Fruit fly (Drosophila melanogaster) whole organism, prepupa: ENCODE results near the gene CG4660.

Experiments used
- Blimp-1 ChIP-seq: fragments of 200-800 bp; sonication (Bioruptor generic); optimal IDR thresholded peaks from 3 replicates; lab custom pipeline; 2017; ENCODE audit warnings: missing biosample characterization, missing genetic modification characterization, mild to moderate bottlenecking, moderate library complexity, missing genetic modification reagents
- CG10631 ChIP-seq: fragments of 200-800 bp; sonication (Bioruptor generic); optimal IDR thresholded peaks from 2 replicates; lab custom pipeline; 2016; ENCODE audit warnings: missing biosample characterization, missing genetic modification characterization
- CG10669 ChIP-seq: fragments of 200-800 bp; sonication (Bioruptor generic); optimal IDR thresholded peaks from 3 replicates; lab custom pipeline; 2018; ENCODE audit warnings: missing biosample characterization, mild to moderate bottlenecking, missing genetic modification characterization, moderate library complexity
- CG11294 ChIP-seq: fragments of 200-800 bp; sonication (Bioruptor generic); IDR thresholded peaks from 2 replicates; pipeline ENCODE4 v1.3.6; 2022; ENCODE audit warnings: missing biosample characterization, missing genetic modification characterization
- CG11902 ChIP-seq: fragments of 200-800 bp; sonication (Bioruptor generic); optimal IDR thresholded peaks from 3 replicates; lab custom pipeline; 2016; ENCODE audit warnings: missing biosample characterization, missing genetic modification characterization
- CG1621 ChIP-seq: fragments of 200-800 bp; sonication (Bioruptor generic); optimal IDR thresholded peaks from 3 replicates; lab custom pipeline; 2018; ENCODE audit warnings: missing biosample characterization, mild to moderate bottlenecking, missing genetic modification characterization
- CG16779 ChIP-seq: fragments of 200-800 bp; sonication (Bioruptor generic); optimal IDR thresholded peaks from 3 replicates; lab custom pipeline; 2017; ENCODE audit warnings: missing biosample characterization, mild to moderate bottlenecking, missing genetic modification characterization
- CG31627 ChIP-seq: fragments of 200-800 bp; sonication (Bioruptor generic); optimal IDR thresholded peaks from 3 replicates; lab custom pipeline; 2016; ENCODE audit warnings: missing biosample characterization, missing genetic modification characterization
- CG32006 ChIP-seq: fragments of 200-800 bp; sonication (Bioruptor generic); optimal IDR thresholded peaks from 3 replicates; lab custom pipeline; 2017; ENCODE audit warnings: missing biosample characterization, mild to moderate bottlenecking, missing genetic modification characterization
- CG34406 ChIP-seq: fragments of 200-800 bp; sonication (Bioruptor generic); optimal IDR thresholded peaks from 3 replicates; lab custom pipeline; 2016; ENCODE audit warnings: missing biosample characterization, missing genetic modification characterization
- CG3919 ChIP-seq: fragments of 200-800 bp; sonication (Bioruptor generic); optimal IDR thresholded peaks from 3 replicates; lab custom pipeline; 2016; ENCODE audit warnings: missing biosample characterization, missing genetic modification characterization
- CG4318 ChIP-seq: fragments of 200-800 bp; sonication (Bioruptor generic); optimal IDR thresholded peaks from 3 replicates; lab custom pipeline; 2017; ENCODE audit warnings: missing biosample characterization, mild to moderate bottlenecking, missing genetic modification characterization
- CG6163 ChIP-seq: fragments of 200-800 bp; sonication (Bioruptor generic); IDR thresholded peaks from 3 replicates; pipeline ENCODE4 v1.3.6; 2022; ENCODE audit warnings: missing biosample characterization, missing genetic modification characterization
- CG6276 ChIP-seq: fragments of 200-800 bp; sonication (Bioruptor generic); optimal IDR thresholded peaks from 2 replicates; lab custom pipeline; 2017; ENCODE audit warnings: missing biosample characterization, mild to moderate bottlenecking, missing genetic modification characterization
- CG6792 ChIP-seq: fragments of 200-800 bp; sonication (Bioruptor generic); optimal IDR thresholded peaks from 3 replicates; lab custom pipeline; 2016; ENCODE audit warnings: missing biosample characterization, missing genetic modification characterization
- CG6808 ChIP-seq: fragments of 200-800 bp; sonication (Bioruptor generic); optimal IDR thresholded peaks from 3 replicates; lab custom pipeline; 2017; ENCODE audit warnings: missing biosample characterization, missing genetic modification characterization, mild to moderate bottlenecking, moderate library complexity, missing genetic modification reagents
- CG6854 ChIP-seq: fragments of 200-800 bp; sonication (Bioruptor generic); optimal IDR thresholded peaks from 2 replicates; lab custom pipeline; 2017; ENCODE audit warnings: missing biosample characterization, mild to moderate bottlenecking, missing genetic modification characterization
- CG8119 ChIP-seq: fragments of 200-800 bp; sonication (Bioruptor generic); IDR thresholded peaks from 3 replicates; pipeline ENCODE4 v1.3.6; 2022; ENCODE audit warnings: missing biosample characterization, missing genetic modification characterization
- CG8319 ChIP-seq: fragments of 200-800 bp; sonication (Bioruptor generic); optimal IDR thresholded peaks from 3 replicates; lab custom pipeline; 2016; ENCODE audit warnings: missing biosample characterization, missing genetic modification characterization
- CG8632 ChIP-seq: fragments of 200-800 bp; sonication (Bioruptor generic); optimal IDR thresholded peaks from 3 replicates; lab custom pipeline; 2016; ENCODE audit warnings: missing biosample characterization, missing genetic modification characterization
- CG9139 ChIP-seq: fragments of 200-800 bp; sonication (Bioruptor generic); optimal IDR thresholded peaks from 3 replicates; lab custom pipeline; 2017; ENCODE audit warnings: missing biosample characterization, mild to moderate bottlenecking, missing genetic modification characterization
- Eip75B ChIP-seq: fragments of 200-800 bp; sonication (Bioruptor generic); optimal IDR thresholded peaks from 3 replicates; lab custom pipeline; 2016; ENCODE audit warnings: missing biosample characterization, missing genetic modification characterization
- Eip78C ChIP-seq: fragments of 200-800 bp; sonication (Bioruptor generic); peaks from one replicate; lab custom pipeline; 2016; ENCODE audit warnings: missing biosample characterization, missing genetic modification characterization
- Eip93F ChIP-seq: fragments of 200-800 bp; sonication (Bioruptor generic); optimal IDR thresholded peaks from 2 replicates; lab custom pipeline; 2016; ENCODE audit warnings: missing biosample characterization, mild to moderate bottlenecking, missing genetic modification characterization
- Ets21C ChIP-seq: fragments of 200-800 bp; sonication (Bioruptor generic); optimal IDR thresholded peaks from 3 replicates; lab custom pipeline; 2016; ENCODE audit warnings: missing biosample characterization, missing genetic modification characterization
- Ets96B ChIP-seq: fragments of 200-800 bp; optimal IDR thresholded peaks from 2 replicates; lab custom pipeline; 2019; ENCODE audit warnings: missing biosample characterization, mild to moderate bottlenecking, missing genetic modification characterization, moderate library complexity
- Gug ChIP-seq: fragments of 200-800 bp; sonication (Bioruptor generic); IDR thresholded peaks from 2 replicates; pipeline ENCODE4 v1.3.6; 2022; ENCODE audit warnings: missing biosample characterization, missing genetic modification characterization
- Hr38 ChIP-seq: sonication (Bioruptor generic); optimal IDR thresholded peaks from 2 replicates; lab custom pipeline; 2016; ENCODE audit warnings: missing biosample characterization, missing genetic modification characterization
- Hr39 ChIP-seq: fragments of 200-800 bp; sonication (Bioruptor generic); optimal IDR thresholded peaks from 2 replicates; lab custom pipeline; 2016; ENCODE audit warnings: missing biosample characterization, missing genetic modification characterization
- Hr4 ChIP-seq: fragments of 200-800 bp; sonication (Bioruptor generic); optimal IDR thresholded peaks from 3 replicates; lab custom pipeline; 2016; ENCODE audit warnings: missing biosample characterization, missing genetic modification characterization
- Lpt ChIP-seq: fragments of 200-800 bp; sonication (Bioruptor generic); optimal IDR thresholded peaks from 3 replicates; lab custom pipeline; 2016; ENCODE audit warnings: missing biosample characterization, missing genetic modification characterization
- Met ChIP-seq: fragments of 200-800 bp; sonication (Bioruptor generic); optimal IDR thresholded peaks from 3 replicates; lab custom pipeline; 2016; ENCODE audit warnings: missing biosample characterization, missing genetic modification characterization
- OdsH ChIP-seq: fragments of 200-800 bp; sonication (Bioruptor generic); optimal IDR thresholded peaks from 3 replicates; lab custom pipeline; 2016; ENCODE audit warnings: missing biosample characterization, missing genetic modification characterization
- Sox102F ChIP-seq: fragments of 200-800 bp; sonication (Bioruptor generic); optimal IDR thresholded peaks from 2 replicates; lab custom pipeline; 2016; ENCODE audit warnings: missing biosample characterization, mild to moderate bottlenecking, missing genetic modification characterization
- Sox15 ChIP-seq: fragments of 200-800 bp; sonication (Bioruptor generic); optimal IDR thresholded peaks from 3 replicates; lab custom pipeline; 2016; ENCODE audit warnings: missing biosample characterization, missing genetic modification characterization
- acj6 ChIP-seq: fragments of 200-800 bp; sonication (Bioruptor generic); optimal IDR thresholded peaks from 3 replicates; lab custom pipeline; 2016; ENCODE audit warnings: missing biosample characterization, missing genetic modification characterization
- cyc ChIP-seq: fragments of 200-800 bp; sonication (Bioruptor generic); optimal IDR thresholded peaks from 3 replicates; lab custom pipeline; 2016; ENCODE audit warnings: missing biosample characterization, missing genetic modification characterization
- dac ChIP-seq: fragments of 200-800 bp; sonication (Bioruptor generic); optimal IDR thresholded peaks from 2 replicates; lab custom pipeline; 2017; ENCODE audit warnings: missing biosample characterization, mild to moderate bottlenecking, missing genetic modification characterization
- dsx ChIP-seq: fragments of 200-800 bp; optimal IDR thresholded peaks from 3 replicates; lab custom pipeline; 2019; ENCODE audit warnings: missing biosample characterization, mild to moderate bottlenecking, missing genetic modification characterization, moderate library complexity; ENCODE audit not compliant: poor library complexity, severe bottlenecking
- eg ChIP-seq: fragments of 200-800 bp; sonication (Bioruptor generic); IDR thresholded peaks from 3 replicates; pipeline ENCODE4 v1.3.6; 2022; ENCODE audit warnings: missing biosample characterization, missing genetic modification characterization
- esn ChIP-seq: fragments of 200-800 bp; sonication (Bioruptor generic); optimal IDR thresholded peaks from 2 replicates; lab custom pipeline; 2016; ENCODE audit warnings: missing biosample characterization, mild to moderate bottlenecking, missing genetic modification characterization, moderate library complexity
- fd59A ChIP-seq: fragments of 200-800 bp; sonication (Bioruptor generic); optimal IDR thresholded peaks from 2 replicates; lab custom pipeline; 2017; ENCODE audit warnings: missing biosample characterization, mild to moderate bottlenecking, missing genetic modification characterization, missing genetic modification reagents
- fd85E ChIP-seq: fragments of 200-800 bp; sonication (Bioruptor generic); optimal IDR thresholded peaks from 3 replicates; lab custom pipeline; 2016; ENCODE audit warnings: missing biosample characterization, missing genetic modification characterization
- net ChIP-seq: fragments of 200-800 bp; sonication (Bioruptor generic); optimal IDR thresholded peaks from 3 replicates; lab custom pipeline; 2016; ENCODE audit warnings: missing biosample characterization, missing genetic modification characterization
- spab ChIP-seq: fragments of 200-800 bp; sonication (Bioruptor generic); optimal IDR thresholded peaks from 2 replicates; lab custom pipeline; 2017; ENCODE audit warnings: missing biosample characterization, mild to moderate bottlenecking, missing genetic modification characterization, missing genetic modification reagents
- ss ChIP-seq, 2 experiments: fragments of 200-800 bp; sonication (Bioruptor generic); optimal IDR thresholded peaks; 2 replicates in 1 of 2; 3 replicates in 1 of 2; lab custom pipeline; 2017 to 2018; ENCODE audit warnings: mild to moderate bottlenecking in 2 of 2, missing biosample characterization in 2 of 2, missing genetic modification characterization in 2 of 2, moderate library complexity in 1 of 2
- svp ChIP-seq: fragments of 200-800 bp; sonication (Bioruptor generic); peaks from one replicate; lab custom pipeline; 2016; ENCODE audit warnings: missing biosample characterization, missing genetic modification characterization
- topi ChIP-seq: fragments of 200-800 bp; sonication (Bioruptor generic); optimal IDR thresholded peaks from 3 replicates; lab custom pipeline; 2016; ENCODE audit warnings: missing biosample characterization, missing genetic modification characterization
- vri ChIP-seq: fragments of 200-800 bp; sonication (Bioruptor generic); optimal IDR thresholded peaks from 3 replicates; lab custom pipeline; 2016; ENCODE audit warnings: missing biosample characterization, mild to moderate bottlenecking, missing genetic modification characterization

CG4660 gene

DNA sequence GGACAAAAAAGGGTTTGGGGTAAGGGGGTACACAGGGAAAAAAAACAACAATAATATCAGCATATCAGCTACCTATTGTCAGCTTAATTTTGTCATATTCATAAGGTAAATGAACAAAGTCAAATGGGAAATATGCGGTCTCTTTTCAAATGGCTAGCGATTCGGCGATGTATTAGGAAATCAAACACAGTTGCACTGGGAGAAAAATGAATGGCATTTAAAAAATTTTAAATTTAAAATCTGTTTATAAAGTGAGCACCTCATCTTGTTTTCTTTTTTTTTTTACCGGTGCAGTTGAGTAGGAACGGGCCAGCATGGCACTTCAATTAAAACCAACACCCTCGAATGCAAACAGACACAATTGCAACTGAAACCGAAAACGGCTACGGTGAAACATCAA, 27.1 kb downstream of the CG4660 start (continued):
- no peak for TF ChIP-seq Gug
- no peak for TF ChIP-seq Ets21C (GFP tag; lab: Kevin White, UChicago)
- TF ChIP-seq CG6163 (GFP tag; lab: Robert Waterston, UW): peak; percentile 35; the same call in 1 of the 3 replicates
- TF ChIP-seq cyc (GFP tag; lab: Kevin White, UChicago): no peak
- TF ChIP-seq Hr39: no peak
- no peak for TF ChIP-seq ss (GFP tag; optimal IDR thresholded peaks at IDR 0.05; lab: Kevin White, UChicago)
- no peak for TF ChIP-seq CG6808
- no peak for TF ChIP-seq topi
- TF ChIP-seq fd85E (GFP tag; lab: Kevin White, UChicago): no peak
- TF ChIP-seq CG3919 (GFP tag; lab: Kevin White, UChicago): no peak
- TF ChIP-seq eg: peak; percentile 32; the same call in 1 of the 3 replicates
- TF ChIP-seq acj6 (GFP tag; lab: Kevin White, UChicago): no peak
- TF ChIP-seq CG32006: peak; percentile 44
- no peak for TF ChIP-seq spab (GFP tag; lab: Kevin White, UChicago)
- TF ChIP-seq, all 60 proteins: peak for 13

DNA sequence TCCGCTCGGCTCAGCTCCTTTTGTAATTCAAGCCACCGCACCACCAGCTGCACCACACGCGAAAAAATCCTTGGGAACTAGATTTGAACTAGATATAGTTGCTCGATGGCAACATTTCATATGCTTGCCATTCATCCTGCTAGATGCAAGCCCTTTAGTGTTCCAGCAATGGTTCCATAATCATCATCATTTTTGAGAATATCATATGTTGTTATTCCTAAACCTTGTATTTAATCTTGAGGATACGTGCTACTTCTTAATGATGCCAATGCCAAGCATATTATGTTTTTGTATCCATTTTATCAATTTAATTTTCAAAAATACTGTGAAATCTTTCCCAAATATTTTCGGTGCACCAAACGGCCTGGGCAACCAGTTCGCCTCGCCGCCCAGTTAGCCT, 28.3 kb downstream of the CG4660 start:
- TF ChIP-seq CG10669 (GFP tag; lab: Kevin White, UChicago): no peak
- TF ChIP-seq CG11902 (GFP tag; lab: Kevin White, UChicago): no peak
- no peak for TF ChIP-seq Blimp-1 (GFP tag; lab: Kevin White, UChicago)
- TF ChIP-seq CG32006: peak; percentile 71
- no peak for TF ChIP-seq cyc (GFP tag; lab: Kevin White, UChicago)
- TF ChIP-seq CG8632: no peak
- TF ChIP-seq svp (GFP tag; lab: Kevin White, UChicago): no peak
- no peak for TF ChIP-seq Hr38
- TF ChIP-seq Ets21C (GFP tag; lab: Kevin White, UChicago): no peak
- no peak for TF ChIP-seq esn (GFP tag; lab: Kevin White, UChicago)
- TF ChIP-seq CG11294: no peak
- TF ChIP-seq acj6 (GFP tag; lab: Kevin White, UChicago): peak; percentile 25
- no peak for TF ChIP-seq Eip75B (GFP tag; lab: Kevin White, UChicago)
- TF ChIP-seq CG4318 (GFP tag; lab: Kevin White, UChicago): peak; percentile 18
- TF ChIP-seq Eip78C: peak; percentile 19
- no peak for TF ChIP-seq topi
- no peak for TF ChIP-seq CG31627 (GFP tag; lab: Kevin White, UChicago)
- TF ChIP-seq CG9139: no peak
- TF ChIP-seq Eip93F: no peak
- TF ChIP-seq vri (GFP tag; lab: Kevin White, UChicago): no peak
- TF ChIP-seq Hr39: no peak
- TF ChIP-seq dac (GFP tag; lab: Kevin White, UChicago): no peak
- no peak for TF ChIP-seq CG8319 (GFP tag; lab: Kevin White, UChicago)
- peak; percentile 11 for TF ChIP-seq OdsH (GFP tag; lab: Kevin White, UChicago)
- TF ChIP-seq dsx: no peak
- no peak for TF ChIP-seq CG6854 (GFP tag; lab: Kevin White, UChicago)
- TF ChIP-seq Hr4 (GFP tag; lab: Kevin White, UChicago): peak; percentile 63
- no peak for TF ChIP-seq CG3919 (GFP tag; lab: Kevin White, UChicago)
- no peak for TF ChIP-seq ss (GFP tag; optimal IDR thresholded peaks at IDR 0.05; lab: Kevin White, UChicago)
- TF ChIP-seq Sox15: no peak
- TF ChIP-seq Ets96B (tag; lab: Kevin White, UChicago): no peak
- peak; percentile 35; the same call in 1 of the 2 replicates for TF ChIP-seq Gug
- TF ChIP-seq CG34406 (GFP tag; lab: Kevin White, UChicago): no peak
- TF ChIP-seq CG10631 (GFP tag; lab: Kevin White, UChicago): no peak
- peak; percentile 25 for TF ChIP-seq Lpt (GFP tag; lab: Kevin White, UChicago)
- peak; percentile 76; the same call in 2 of the 3 replicates for TF ChIP-seq CG8119 (GFP tag; lab: Robert Waterston, UW)
- TF ChIP-seq Sox102F: no peak
- no peak for TF ChIP-seq CG6792 (GFP tag; lab: Kevin White, UChicago)
- TF ChIP-seq CG6276 (GFP tag; lab: Kevin White, UChicago): peak; percentile 61
- 0 out of 3 replicates have a peak, but pooled peaks have one; percentile 23 for TF ChIP-seq CG6163 (GFP tag; lab: Robert Waterston, UW)
- peak; percentile 38 for TF ChIP-seq net (GFP tag; lab: Kevin White, UChicago)
- no peak for TF ChIP-seq CG1621 (tag; lab: Kevin White, UChicago)
- no peak for TF ChIP-seq fd59A (GFP tag; lab: Kevin White, UChicago)
- TF ChIP-seq Met (GFP tag; lab: Kevin White, UChicago): no peak
- TF ChIP-seq CG16779 (tag; lab: Kevin White, UChicago): no peak
- TF ChIP-seq spab (GFP tag; lab: Kevin White, UChicago): no peak
- peak; percentile 2 for TF ChIP-seq CG6808
